Worm (Caenorhabditis elegans) whole organism, L2 larva: ENCODE results near the gene rheb-1.

Source experiments
- C34F6.9 ChIP-seq: fragments of 150-350 bp; optimal IDR thresholded peaks from 2 replicates; lab custom pipeline; 2014; ENCODE audit warnings: missing biosample characterization, missing genetic modification characterization
- F13H6.1 ChIP-seq: sonication (generic microtip); optimal IDR thresholded peaks from 2 replicates; lab custom pipeline; 2016; ENCODE audit warnings: missing genetic modification characterization, missing compliant biosample characterization
- R02D3.7 ChIP-seq: fragments of 150-350 bp; optimal IDR thresholded peaks from 2 replicates; lab custom pipeline; 2014; ENCODE audit warnings: missing biosample characterization, missing genetic modification characterization
- Y55F3AM.14 ChIP-seq: fragments of 200-800 bp; sonication (Bioruptor generic); optimal IDR thresholded peaks from 2 replicates; lab custom pipeline; 2018; ENCODE audit warnings: mild to moderate bottlenecking, missing genetic modification characterization, missing compliant biosample characterization
- ZK546.5 ChIP-seq: sonication (generic microtip); optimal IDR thresholded peaks from 2 replicates; lab custom pipeline; 2017; ENCODE audit warnings: missing biosample characterization, missing genetic modification characterization
- alr-1 ChIP-seq: fragments of 150-350 bp; optimal IDR thresholded peaks from 2 replicates; lab custom pipeline; 2014; ENCODE audit warnings: missing biosample characterization, missing genetic modification characterization
- aly-2 ChIP-seq: fragments of 150-350 bp; optimal IDR thresholded peaks from 2 replicates; lab custom pipeline; 2014; ENCODE audit warnings: missing biosample characterization, missing genetic modification characterization
- blmp-1 ChIP-seq: sonication (generic microtip); optimal IDR thresholded peaks from 2 replicates; lab custom pipeline; 2017; ENCODE audit warnings: missing genetic modification characterization, mild to moderate bottlenecking, missing compliant biosample characterization, antibody characterized with exemption, moderate library complexity; ENCODE audit not compliant: insufficient read depth
- ceh-82 ChIP-seq: fragments of 150-350 bp; optimal IDR thresholded peaks from 2 replicates; lab custom pipeline; 2014; ENCODE audit warnings: missing biosample characterization, missing genetic modification characterization
- dmd-4 ChIP-seq: sonication (generic microtip); optimal IDR thresholded peaks from 2 replicates; lab custom pipeline; 2017; ENCODE audit warnings: missing biosample characterization, missing genetic modification characterization
- egl-27 ChIP-seq: sonication (generic microtip); optimal IDR thresholded peaks from 3 replicates; lab custom pipeline; 2017; ENCODE audit warnings: missing biosample characterization, missing genetic modification reagents, missing genetic modification characterization
- elt-1 ChIP-seq: fragments of 150-350 bp; optimal IDR thresholded peaks from 2 replicates; lab custom pipeline; 2014; ENCODE audit warnings: missing biosample characterization, missing genetic modification characterization
- fos-1 ChIP-seq: fragments of 150-350 bp; optimal IDR thresholded peaks from 2 replicates; lab custom pipeline; 2014; ENCODE audit warnings: missing biosample characterization, missing genetic modification characterization
- gmeb-1 ChIP-seq: fragments of 150-350 bp; optimal IDR thresholded peaks from 2 replicates; lab custom pipeline; 2014; ENCODE audit warnings: missing biosample characterization, missing genetic modification characterization
- lin-13 ChIP-seq: fragments of 150-350 bp; optimal IDR thresholded peaks from 2 replicates; lab custom pipeline; 2014; ENCODE audit warnings: missing biosample characterization, missing genetic modification reagents, missing genetic modification characterization
- lin-39 ChIP-seq: fragments of 150-350 bp; optimal IDR thresholded peaks from 2 replicates; lab custom pipeline; 2014; ENCODE audit warnings: missing biosample characterization, missing genetic modification reagents, missing genetic modification characterization
- lsy-2 ChIP-seq, 2 experiments: fragments of 150-350 bp in 1 of 2; sonication (generic microtip) in 1 of 2; optimal IDR thresholded peaks; 2 replicates each; lab custom pipeline; 2014 to 2017; ENCODE audit warnings: missing biosample characterization in 2 of 2, missing genetic modification characterization in 2 of 2
- mab-5 ChIP-seq: fragments of 150-350 bp; optimal IDR thresholded peaks from 2 replicates; lab custom pipeline; 2014; ENCODE audit warnings: missing biosample characterization, missing genetic modification characterization
- nhr-129 ChIP-seq: fragments of 150-350 bp; optimal IDR thresholded peaks from 2 replicates; lab custom pipeline; 2014; ENCODE audit warnings: missing biosample characterization, missing genetic modification characterization
- nhr-21 ChIP-seq: fragments of 150-350 bp; optimal IDR thresholded peaks from 2 replicates; lab custom pipeline; 2014; ENCODE audit warnings: missing biosample characterization, missing genetic modification characterization
- nhr-23 ChIP-seq: fragments of 150-350 bp; optimal IDR thresholded peaks from 2 replicates; lab custom pipeline; 2014; ENCODE audit warnings: missing biosample characterization, missing genetic modification reagents, missing genetic modification characterization
- nhr-237 ChIP-seq: fragments of 150-350 bp; optimal IDR thresholded peaks from 2 replicates; lab custom pipeline; 2014; ENCODE audit warnings: missing biosample characterization, missing genetic modification characterization
- nhr-25 ChIP-seq: fragments of 150-350 bp; sonication (generic microtip); optimal IDR thresholded peaks from 3 replicates; lab custom pipeline; 2014; ENCODE audit warnings: missing biosample characterization, missing genetic modification characterization
- nhr-6 ChIP-seq: fragments of 150-350 bp; optimal IDR thresholded peaks from 2 replicates; lab custom pipeline; 2014; ENCODE audit warnings: missing biosample characterization, missing genetic modification characterization
- peb-1 ChIP-seq: fragments of 150-350 bp; optimal IDR thresholded peaks from 2 replicates; lab custom pipeline; 2014; ENCODE audit warnings: missing biosample characterization, missing genetic modification characterization
- skn-1 ChIP-seq: sonication (generic microtip); optimal IDR thresholded peaks from 2 replicates; lab custom pipeline; 2017; ENCODE audit warnings: missing biosample characterization, missing genetic modification characterization
- sma-3 ChIP-seq: sonication (generic microtip); optimal IDR thresholded peaks from 2 replicates; lab custom pipeline; 2016; ENCODE audit warnings: missing genetic modification reagents, missing genetic modification characterization, missing compliant biosample characterization
- sma-9 ChIP-seq, 2 experiments: fragments of 150-350 bp in 1 of 2; sonication (generic microtip) in 1 of 2; optimal IDR thresholded peaks; 2 replicates each; lab custom pipeline; 2014 to 2016; ENCODE audit warnings: missing genetic modification characterization in 2 of 2, mild to moderate bottlenecking in 1 of 2, missing biosample characterization in 1 of 2, missing compliant biosample characterization in 1 of 2, missing genetic modification reagents in 1 of 2, moderate library complexity in 1 of 2
- unc-55 ChIP-seq: fragments of 150-350 bp; sonication (generic microtip); optimal IDR thresholded peaks from 3 replicates; lab custom pipeline; 2014; ENCODE audit warnings: missing biosample characterization, missing genetic modification reagents, missing genetic modification characterization
- zag-1 ChIP-seq: fragments of 150-350 bp; optimal IDR thresholded peaks from 2 replicates; lab custom pipeline; 2014; ENCODE audit warnings: missing biosample characterization, missing genetic modification characterization
- ztf-1 ChIP-seq: fragments of 200-800 bp; sonication (Bioruptor generic); conservative IDR thresholded peaks from 2 replicates; pipeline ENCODE4 v1.3.6; 2022; ENCODE audit warnings: missing genetic modification characterization, missing compliant biosample characterization
- ztf-11 ChIP-seq: sonication (generic microtip); optimal IDR thresholded peaks from 2 replicates; lab custom pipeline; 2017; ENCODE audit warnings: missing biosample characterization, missing genetic modification characterization

rheb-1 gene

DNA sequence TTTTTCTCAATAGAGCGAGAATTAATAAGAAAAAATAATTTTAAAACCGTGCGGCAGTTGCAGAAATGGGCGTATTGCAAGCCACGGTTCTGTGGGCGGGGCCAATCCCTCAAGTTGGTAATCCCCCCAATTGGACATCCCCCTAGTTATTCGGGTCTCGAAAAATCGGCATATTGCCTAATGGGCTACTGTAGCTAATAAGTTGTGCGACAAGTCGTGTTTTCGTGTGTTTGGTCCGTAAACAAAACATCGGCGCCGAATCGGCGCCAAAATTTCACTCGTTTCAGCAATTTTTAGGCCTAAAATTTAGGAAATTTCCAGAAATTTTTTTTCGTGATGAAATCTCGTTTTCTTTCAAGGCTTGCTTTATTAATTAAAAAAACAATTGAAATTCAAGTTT lies 48.5 kb upstream of the rheb-1 start:
- no peak for TF ChIP-seq dmd-4 (tag; lab: Kevin White, UChicago)
- no peak for TF ChIP-seq ztf-1 (GFP tag; lab: Robert Waterston, UW)
- TF ChIP-seq mab-5 (tag; lab: Kevin White, UChicago) = no peak
- no peak for TF ChIP-seq R02D3.7 (tag; lab: Kevin White, UChicago)

ce11 chrIII:9502155-9502714 lies 46.4 kb upstream of the rheb-1 start:
- TF ChIP-seq ztf-1 (GFP tag; lab: Robert Waterston, UW) (no peak), fos-1 (tag; lab: Kevin White, UChicago) (peak; percentile 71), nhr-6 (tag; lab: Kevin White, UChicago) (no peak), peb-1 (tag; lab: Kevin White, UChicago) (no peak), nhr-23 (tag; lab: Kevin White, UChicago) (no peak), nhr-237 (tag; lab: Kevin White, UChicago) (no peak), alr-1 (no peak), aly-2 (no peak), sma-3 (GFP tag; lab: Kevin White, UChicago) (peak; percentile 58), lin-39 (tag; lab: Kevin White, UChicago) (no peak), lsy-2 (tag; optimal IDR thresholded peaks at IDR 0.05; lab: Kevin White, UChicago) (peak in 1 of 2 experiments; percentile 35), nhr-21 (tag; lab: Kevin White, UChicago) (peak; percentile 5), sma-9 (GFP tag; optimal IDR thresholded peaks at IDR 0.05; lab: Kevin White, UChicago) (peak; percentile 37), sma-9 (tag; optimal IDR thresholded peaks at IDR 0.05; lab: Kevin White, UChicago) (no peak), ceh-82 (tag; lab: Kevin White, UChicago) (no peak)
- TF ChIP-seq, all 48 proteins: peak for 5

DNA sequence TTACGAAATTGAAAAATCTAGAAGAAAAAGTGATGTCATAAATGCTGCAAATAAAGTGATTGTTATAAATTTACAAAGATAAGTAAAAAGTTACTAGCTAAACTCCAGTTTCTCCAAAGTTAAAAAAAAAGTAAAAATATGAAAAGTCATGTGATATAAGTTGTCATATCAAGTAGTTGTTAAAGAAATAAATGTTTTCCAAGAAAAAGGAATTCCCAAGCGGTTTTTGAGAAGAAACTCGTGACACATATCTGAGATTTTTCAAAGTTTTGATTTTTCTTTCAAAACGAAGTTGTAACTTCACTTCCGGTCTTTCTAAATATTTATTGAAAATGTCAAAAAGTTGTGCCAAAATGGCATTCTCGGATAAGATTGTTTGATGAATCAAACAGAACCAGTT lies 45.2 kb upstream of the rheb-1 start:
- no peak for TF ChIP-seq zag-1 (tag; lab: Kevin White, UChicago)
- no peak for TF ChIP-seq nhr-25 (tag; lab: Kevin White, UChicago)
- peak; percentile 20 for TF ChIP-seq C34F6.9 (tag; lab: Kevin White, UChicago)
- TF ChIP-seq lsy-2 (tag; optimal IDR thresholded peaks at IDR 0.05; lab: Kevin White, UChicago) = peak in 1 of 2 experiments; percentile 23

DNA sequence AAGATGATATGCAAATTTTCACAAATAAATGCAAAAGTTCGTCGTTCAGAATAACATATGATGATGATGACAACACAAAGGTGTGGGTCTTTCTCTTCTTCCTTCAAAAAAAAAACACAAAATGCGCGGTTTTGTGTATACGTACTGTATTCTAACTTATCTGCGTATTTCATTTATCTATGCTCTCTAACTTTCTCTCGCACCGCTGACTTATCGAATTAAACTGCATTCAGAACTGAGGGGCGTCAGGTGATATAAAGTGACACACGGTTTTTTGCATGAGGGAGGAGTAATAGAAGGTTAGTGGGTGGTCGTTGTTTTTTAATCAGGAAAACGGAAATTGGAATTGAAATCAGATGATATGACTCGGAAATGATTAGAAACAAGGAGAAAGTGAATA lies 44.4 kb upstream of the rheb-1 start, which contains the start of gene sod-4:
Gene sod-4, minus strand, starts transcription at position 109 of the 400 bp plus-strand sequence.
- TF ChIP-seq elt-1 (no peak), nhr-129 (peak; percentile 60), sma-3 (GFP tag; lab: Kevin White, UChicago) (peak; percentile 47), ZK546.5 (tag; lab: Kevin White, UChicago) (no peak), gmeb-1 (tag; lab: Kevin White, UChicago) (peak; percentile 57), nhr-25 (tag; lab: Kevin White, UChicago) (peak; percentile 50)

DNA sequence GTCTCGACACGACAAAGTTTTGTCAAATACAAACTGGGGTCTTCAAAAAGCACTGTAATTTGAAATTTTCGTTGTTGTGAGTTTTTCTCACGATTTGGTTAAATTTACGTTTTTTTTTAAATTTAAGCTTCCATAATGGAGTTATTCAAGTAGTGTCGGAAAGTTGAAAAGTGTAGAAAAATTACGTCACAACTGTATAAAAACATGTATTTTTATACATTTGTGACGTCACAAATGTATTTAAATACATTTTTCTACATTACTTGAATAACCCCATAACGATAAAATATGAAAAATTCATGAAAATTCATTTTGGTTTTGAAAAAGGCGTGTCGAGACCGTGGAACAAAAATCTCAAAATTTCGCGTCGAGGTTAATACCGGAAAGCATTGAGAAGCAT lies 41.6 kb upstream of the rheb-1 start:
- TF ChIP-seq elt-1 (no peak), egl-27 (tag; lab: Kevin White, UChicago) (no peak), ztf-11 (no peak), unc-55 (GFP tag; lab: Kevin White, UChicago) (no peak), ZK546.5 (tag; lab: Kevin White, UChicago) (no peak), fos-1 (tag; lab: Kevin White, UChicago) (no peak), F13H6.1 (no peak), mab-5 (tag; lab: Kevin White, UChicago) (no peak), nhr-25 (tag; lab: Kevin White, UChicago) (no peak), lin-39 (tag; lab: Kevin White, UChicago) (no peak), gmeb-1 (tag; lab: Kevin White, UChicago) (no peak), lin-13 (GFP tag; lab: Kevin White, UChicago) (no peak), blmp-1 (no peak), peb-1 (tag; lab: Kevin White, UChicago) (no peak), Y55F3AM.14 (GFP tag; lab: Kevin White, UChicago) (no peak), skn-1 (no peak), nhr-129 (no peak), sma-3 (GFP tag; lab: Kevin White, UChicago) (no peak)
- TF ChIP-seq, all 48 proteins: peak for 0
